Worm (Caenorhabditis elegans) whole organism, young adult: Measurements from ENCODE around the gene math-26.

Experiments
- B0261.1 ChIP-seq: sonication (generic microtip); optimal IDR thresholded peaks from 2 replicates; lab custom pipeline; 2016; ENCODE audit warnings: mild to moderate bottlenecking, missing genetic modification characterization, moderate library complexity, missing compliant biosample characterization
- B0336.3 ChIP-seq: fragments of 200-800 bp; sonication (Bioruptor generic); IDR thresholded peaks from 2 replicates; pipeline ENCODE4 v1.3.6; 2022; ENCODE audit warnings: missing genetic modification characterization, missing compliant biosample characterization
- D2030.7 ChIP-seq: fragments of 200-800 bp; sonication (Bioruptor generic); IDR thresholded peaks from 2 replicates; pipeline ENCODE4 v1.3.6; 2022; ENCODE audit warnings: missing genetic modification reagents, missing genetic modification characterization, missing compliant biosample characterization
- F22D6.2 ChIP-seq: sonication (generic microtip); optimal IDR thresholded peaks from 2 replicates; lab custom pipeline; 2016; ENCODE audit warnings: mild to moderate bottlenecking, missing genetic modification characterization, missing compliant biosample characterization
- F52B5.7 ChIP-seq: sonication (generic microtip); optimal IDR thresholded peaks from 2 replicates; lab custom pipeline; 2016; ENCODE audit warnings: mild to moderate bottlenecking, missing genetic modification characterization, missing compliant biosample characterization
- F57A8.1 ChIP-seq: fragments of 200-800 bp; sonication (Bioruptor generic); optimal IDR thresholded peaks from 2 replicates; lab custom pipeline; 2018; ENCODE audit warnings: mild to moderate bottlenecking, missing genetic modification characterization, moderate library complexity, missing compliant biosample characterization
- K12H6.12 ChIP-seq: fragments of 200-800 bp; sonication (Bioruptor generic); optimal IDR thresholded peaks from 2 replicates; lab custom pipeline; 2018; ENCODE audit warnings: mild to moderate bottlenecking, missing genetic modification characterization, missing compliant biosample characterization
- Y67H2A.10 ChIP-seq: fragments of 200-800 bp; sonication (Bioruptor generic); conservative IDR thresholded peaks from 2 replicates; pipeline ENCODE4 v1.3.6; 2022; ENCODE audit warnings: missing genetic modification reagents, missing genetic modification characterization, missing compliant biosample characterization
- Y79H2A.3 ChIP-seq: fragments of 200-800 bp; sonication (Bioruptor generic); conservative IDR thresholded peaks from 2 replicates; pipeline ENCODE4 v1.3.6; 2022; ENCODE audit warnings: missing genetic modification reagents, missing genetic modification characterization, missing compliant biosample characterization
- ama-1 ChIP-seq, 3 experiments: fragments of 150-350 bp in 1 of 3; sonication (generic microtip) in 2 of 3; optimal IDR thresholded peaks; 2 replicates each; lab custom pipeline; 2014 to 2018; ENCODE audit warnings: missing biosample characterization in 2 of 3, missing genetic modification characterization in 2 of 3, missing genetic modification reagents in 2 of 3
- aptf-3 ChIP-seq: fragments of 200-800 bp; sonication (Bioruptor generic); IDR thresholded peaks from 2 replicates; pipeline ENCODE4 v1.3.6; 2022; ENCODE audit warnings: missing genetic modification characterization, missing compliant biosample characterization
- atf-7 ChIP-seq: sonication (generic microtip); optimal IDR thresholded peaks from 2 replicates; lab custom pipeline; 2017; ENCODE audit warnings: mild to moderate bottlenecking, missing genetic modification characterization, missing compliant biosample characterization
- attf-5 ChIP-seq: fragments of 200-800 bp; sonication (Bioruptor generic); optimal IDR thresholded peaks from 2 replicates; lab custom pipeline; 2018; ENCODE audit warnings: mild to moderate bottlenecking, missing genetic modification characterization, missing compliant biosample characterization
- bed-2 ChIP-seq: fragments of 200-800 bp; sonication (Bioruptor generic); IDR thresholded peaks from 2 replicates; pipeline ENCODE4 v1.3.6; 2022; ENCODE audit warnings: missing genetic modification reagents, missing genetic modification characterization, missing compliant biosample characterization
- cebp-2 ChIP-seq: fragments of 200-800 bp; sonication (Bioruptor generic); IDR thresholded peaks from 2 replicates; pipeline ENCODE4 v1.3.6; 2022; ENCODE audit warnings: missing genetic modification characterization, missing compliant biosample characterization
- ceh-40 ChIP-seq: fragments of 200-800 bp; sonication (Bioruptor generic); IDR thresholded peaks from 2 replicates; pipeline ENCODE4 v1.3.6; 2022; ENCODE audit warnings: missing genetic modification characterization, missing compliant biosample characterization
- ceh-58 ChIP-seq: fragments of 200-800 bp; sonication (Bioruptor generic); IDR thresholded peaks from 2 replicates; pipeline ENCODE4 v1.3.6; 2022; ENCODE audit warnings: missing genetic modification characterization, missing compliant biosample characterization
- dpl-1 ChIP-seq: fragments of 150-350 bp; optimal IDR thresholded peaks from 2 replicates; lab custom pipeline; 2014; ENCODE audit warnings: missing biosample characterization, missing genetic modification reagents, missing genetic modification characterization
- efl-1 ChIP-seq: fragments of 150-350 bp; optimal IDR thresholded peaks from 2 replicates; lab custom pipeline; 2014; ENCODE audit warnings: missing biosample characterization, missing genetic modification reagents, missing genetic modification characterization
- egl-18 ChIP-seq: fragments of 200-800 bp; sonication (Bioruptor generic); IDR thresholded peaks from 2 replicates; pipeline ENCODE4 v1.3.6; 2022; ENCODE audit warnings: missing genetic modification reagents, missing genetic modification characterization, missing compliant biosample characterization
- ekl-4 ChIP-seq: fragments of 200-800 bp; sonication (Bioruptor generic); IDR thresholded peaks from 2 replicates; pipeline ENCODE4 v1.3.6; 2022; ENCODE audit warnings: missing genetic modification reagents, missing genetic modification characterization, missing compliant biosample characterization
- ets-4 ChIP-seq: fragments of 200-800 bp; sonication (Bioruptor generic); optimal IDR thresholded peaks from 2 replicates; lab custom pipeline; 2018; ENCODE audit warnings: mild to moderate bottlenecking, missing genetic modification characterization, missing compliant biosample characterization
- gei-17 ChIP-seq: fragments of 200-800 bp; sonication (Bioruptor generic); optimal IDR thresholded peaks from 2 replicates; lab custom pipeline; 2018; ENCODE audit warnings: mild to moderate bottlenecking, missing genetic modification characterization, missing compliant biosample characterization
- him-1 ChIP-seq: sonication (generic microtip); optimal IDR thresholded peaks from 2 replicates; lab custom pipeline; 2016; ENCODE audit warnings: missing genotype, missing genetic modification reagents, missing genetic modification characterization, missing compliant biosample characterization
- hlh-26 ChIP-seq: fragments of 200-800 bp; sonication (Bioruptor generic); conservative IDR thresholded peaks from 2 replicates; pipeline ENCODE4 v1.3.6; 2022; ENCODE audit warnings: missing genetic modification reagents, missing genetic modification characterization, missing compliant biosample characterization
- lin-26 ChIP-seq: fragments of 200-800 bp; sonication (Bioruptor generic); IDR thresholded peaks from 2 replicates; pipeline ENCODE4 v1.3.6; 2022; ENCODE audit warnings: missing genetic modification reagents, missing genetic modification characterization, missing compliant biosample characterization
- lsy-27 ChIP-seq: sonication (generic microtip); optimal IDR thresholded peaks from 2 replicates; lab custom pipeline; 2017; ENCODE audit warnings: missing genetic modification characterization, mild to moderate bottlenecking, missing compliant biosample characterization, antibody characterized with exemption, missing genotype, borderline replicate concordance; ENCODE audit not compliant: insufficient read depth
- madf-8 ChIP-seq: fragments of 200-800 bp; sonication (Bioruptor generic); conservative IDR thresholded peaks from 2 replicates; pipeline ENCODE4 v1.3.6; 2022; ENCODE audit warnings: missing genetic modification reagents, missing genetic modification characterization, missing compliant biosample characterization
- nfyb-1 ChIP-seq: fragments of 200-800 bp; sonication (Bioruptor generic); IDR thresholded peaks from 2 replicates; pipeline ENCODE4 v1.3.6; 2022; ENCODE audit warnings: missing genetic modification reagents, missing genetic modification characterization, missing compliant biosample characterization
- nhr-120 ChIP-seq: fragments of 200-800 bp; sonication (Bioruptor generic); IDR thresholded peaks from 2 replicates; pipeline ENCODE4 v1.3.6; 2022; ENCODE audit warnings: missing genetic modification characterization, missing compliant biosample characterization
- nhr-179 ChIP-seq: sonication (generic microtip); optimal IDR thresholded peaks from 2 replicates; lab custom pipeline; 2016; ENCODE audit warnings: mild to moderate bottlenecking, missing genetic modification characterization, missing compliant biosample characterization
- nhr-27 ChIP-seq: fragments of 200-800 bp; sonication (Bioruptor generic); optimal IDR thresholded peaks from 2 replicates; lab custom pipeline; 2018; ENCODE audit warnings: mild to moderate bottlenecking, missing genetic modification characterization, moderate library complexity, missing compliant biosample characterization
- pha-4 ChIP-seq: fragments of 150-350 bp; sonication (generic microtip); optimal IDR thresholded peaks from 2 replicates; lab custom pipeline; 2014; ENCODE audit warnings: missing biosample characterization, missing genetic modification reagents, missing genetic modification characterization
- sea-2 ChIP-seq: fragments of 200-800 bp; sonication (Bioruptor generic); IDR thresholded peaks from 2 replicates; pipeline ENCODE4 v1.3.6; 2022; ENCODE audit warnings: missing genetic modification characterization, missing compliant biosample characterization
- somi-1 ChIP-seq: fragments of 200-800 bp; sonication (Bioruptor generic); optimal IDR thresholded peaks from 2 replicates; lab custom pipeline; 2018; ENCODE audit warnings: mild to moderate bottlenecking, missing genetic modification characterization, missing compliant biosample characterization
- sptf-2 ChIP-seq: fragments of 200-800 bp; sonication (Bioruptor generic); optimal IDR thresholded peaks from 2 replicates; lab custom pipeline; 2018; ENCODE audit warnings: mild to moderate bottlenecking, missing genetic modification characterization, missing compliant biosample characterization
- tlf-1 ChIP-seq: fragments of 200-800 bp; sonication (Bioruptor generic); optimal IDR thresholded peaks from 2 replicates; lab custom pipeline; 2018; ENCODE audit warnings: mild to moderate bottlenecking, missing genetic modification characterization, missing compliant biosample characterization
- unc-62 ChIP-seq: fragments of 150-350 bp; optimal IDR thresholded peaks from 2 replicates; lab custom pipeline; 2014; ENCODE audit warnings: missing biosample characterization, missing genetic modification reagents, missing genetic modification characterization
- ztf-22 ChIP-seq: fragments of 200-800 bp; sonication (Bioruptor generic); optimal IDR thresholded peaks from 2 replicates; lab custom pipeline; 2018; ENCODE audit warnings: mild to moderate bottlenecking, missing genetic modification characterization, moderate library complexity, missing compliant biosample characterization
- ztf-25 ChIP-seq: fragments of 200-800 bp; sonication (Bioruptor generic); IDR thresholded peaks from 2 replicates; pipeline ENCODE4 v1.3.6; 2022; ENCODE audit warnings: missing genetic modification reagents, missing genetic modification characterization, missing compliant biosample characterization
- ztf-6 ChIP-seq: fragments of 200-800 bp; sonication (Bioruptor generic); IDR thresholded peaks from 2 replicates; pipeline ENCODE4 v1.3.6; 2022; ENCODE audit warnings: missing genetic modification reagents, missing genetic modification characterization, missing compliant biosample characterization

The math-26 gene

DNA sequence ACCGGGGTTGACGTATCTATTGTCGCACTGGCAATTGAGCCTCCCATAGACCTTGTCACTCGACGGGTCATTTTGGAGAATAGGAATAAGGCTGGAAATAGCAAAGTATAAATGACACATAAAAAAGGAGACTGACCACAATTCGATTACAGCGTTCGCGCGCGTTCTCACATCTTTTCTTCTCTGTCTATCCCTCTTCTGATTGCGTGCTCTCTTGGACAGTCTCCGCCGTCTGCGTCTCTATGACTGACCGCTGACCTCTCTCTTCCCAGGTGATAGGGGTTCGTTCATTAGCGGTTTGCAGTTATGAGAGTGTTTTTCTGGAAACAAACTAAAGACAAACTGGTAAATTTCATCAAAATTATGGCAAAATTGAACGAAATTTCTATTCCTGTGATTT, 35.1 kb upstream of the math-26 start, which contains the start of gene ceh-83 (continued):
- no peak for TF ChIP-seq cebp-2 (GFP tag; lab: Robert Waterston, UW)
- TF ChIP-seq tlf-1, result no peak
- no peak for TF ChIP-seq ekl-4 (GFP tag; lab: Robert Waterston, UW)
- TF ChIP-seq ets-4 (GFP tag; lab: Kevin White, UChicago), result no peak
- TF ChIP-seq atf-7, result no peak
- no peak for TF ChIP-seq Y79H2A.3 (GFP tag; lab: Robert Waterston, UW)
- no peak for TF ChIP-seq sea-2 (GFP tag; lab: Robert Waterston, UW)

DNA sequence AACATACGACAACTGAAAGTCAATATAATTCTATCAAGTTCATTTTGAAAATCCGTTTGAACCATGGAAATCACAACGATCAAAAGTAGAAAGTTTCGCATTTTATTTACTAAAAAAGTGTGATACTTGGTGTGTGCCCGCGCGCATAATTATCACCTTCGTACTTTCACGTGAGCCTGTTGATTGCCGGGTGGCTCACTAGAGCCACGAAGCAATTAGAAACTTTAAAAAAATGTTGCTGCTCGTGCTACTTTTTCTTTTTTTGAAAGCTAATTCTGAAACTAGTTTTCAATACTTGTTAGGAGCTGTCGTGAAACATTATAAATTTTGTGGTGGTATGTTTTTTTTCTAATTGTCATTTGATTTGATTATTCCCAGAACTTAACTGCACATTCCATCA, 32.6 kb upstream of the math-26 start, which contains the start of the genes irld-9 and irld-33:
Gene irld-9 (minus strand): TSS at position 101 of the 400 bp plus-strand sequence.
Gene irld-33 (plus strand): TSS at position 209 of the 400 bp plus-strand sequence.
- TF ChIP-seq B0261.1 (tag; lab: Kevin White, UChicago) (no peak), ztf-22 (GFP tag; lab: Kevin White, UChicago) (no peak), egl-18 (GFP tag; lab: Robert Waterston, UW) (no peak)

DNA sequence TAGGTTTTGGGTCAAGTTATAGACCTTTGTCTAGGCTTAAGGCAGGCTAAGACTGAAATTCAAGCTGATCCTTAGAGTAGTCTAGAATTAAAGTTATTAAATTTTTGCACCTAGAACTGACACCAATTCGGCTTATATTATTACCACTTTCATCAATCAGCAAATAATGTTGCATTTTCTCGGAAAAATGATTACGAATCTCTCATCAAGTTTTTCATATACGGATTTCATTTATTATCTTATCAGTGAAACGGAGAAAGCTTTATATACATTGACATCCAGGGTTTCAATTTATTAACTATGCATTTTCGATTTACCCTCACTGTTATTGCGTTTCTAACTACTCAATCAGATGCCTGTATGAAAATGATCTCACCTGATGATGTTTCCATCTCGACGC, 30.2 kb upstream of the math-26 start, which contains the start of gene K07G6.1:
Gene K07G6.1 (plus strand): TSS at position 301 of the 400 bp plus-strand sequence.
- TF ChIP-seq him-1, result no peak
- TF ChIP-seq F57A8.1 (GFP tag; lab: Kevin White, UChicago), result no peak
- TF ChIP-seq nhr-179 (tag; lab: Kevin White, UChicago), result no peak
- no peak for TF ChIP-seq F22D6.2
- no peak for TF ChIP-seq somi-1 (GFP tag; lab: Kevin White, UChicago)

DNA sequence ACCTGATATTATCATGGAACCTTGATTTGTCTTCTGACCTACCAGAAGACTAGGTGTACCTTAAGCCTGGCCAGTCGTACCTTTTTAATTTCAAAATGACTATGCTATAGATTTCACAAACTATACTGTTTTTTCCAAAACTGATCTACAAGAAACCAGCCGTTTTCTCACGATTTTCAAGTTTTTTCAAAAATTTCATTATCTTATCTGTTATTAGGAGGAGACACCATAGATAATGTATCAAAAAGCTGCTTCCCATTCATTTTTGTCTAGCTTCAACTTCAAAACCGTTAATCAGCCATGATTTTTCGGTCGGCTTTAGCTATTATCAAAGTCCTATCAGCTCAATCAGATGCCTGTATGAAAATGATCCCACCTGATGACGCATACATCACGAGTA, 28.9 kb upstream of the math-26 start, which contains the start of gene F36H5.12:
Gene F36H5.12 (plus strand): TSS at position 301 of the 400 bp plus-strand sequence.
- TF ChIP-seq Y79H2A.3 (GFP tag; lab: Robert Waterston, UW) (no peak), hlh-26 (GFP tag; lab: Robert Waterston, UW) (no peak), attf-5 (GFP tag; lab: Kevin White, UChicago) (no peak), ama-1 (optimal IDR thresholded peaks at IDR 0.05; lab: Kevin White, UChicago) (no peak), ama-1 (GFP tag; optimal IDR thresholded peaks at IDR 0.05; lab: Kevin White, UChicago) (no peak), pha-4 (tag; lab: Kevin White, UChicago) (no peak), K12H6.12 (no peak), lin-26 (GFP tag; lab: Robert Waterston, UW) (no peak), ceh-58 (GFP tag; lab: Robert Waterston, UW) (no peak), sptf-2 (GFP tag; lab: Kevin White, UChicago) (no peak), nhr-120 (GFP tag; lab: Robert Waterston, UW) (no peak), aptf-3 (no peak), bed-2 (no peak), unc-62 (GFP tag; lab: Kevin White, UChicago) (no peak), nhr-27 (tag; lab: Kevin White, UChicago) (no peak)

DNA sequence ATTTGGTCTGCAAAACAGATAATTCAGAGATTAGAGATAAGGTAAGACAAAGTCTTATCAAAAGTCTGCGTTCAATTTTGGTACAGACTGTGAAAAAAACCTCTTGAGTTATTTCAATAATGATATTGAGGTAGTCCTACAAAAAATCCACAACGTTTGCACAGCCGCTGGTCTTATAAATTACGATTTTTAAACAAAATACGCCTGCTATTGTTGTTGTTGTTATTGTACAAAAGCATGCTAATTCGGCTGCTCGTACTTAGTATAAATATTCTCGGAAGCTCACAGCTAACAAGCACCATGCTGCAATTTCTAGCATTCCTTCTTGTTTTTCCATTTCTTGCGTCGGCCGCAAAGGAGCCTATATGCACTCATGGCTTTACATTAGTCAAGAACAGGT, 27.3 kb upstream of the math-26 start, which contains the start of gene clec-19:
Gene clec-19 (plus strand): TSS at position 301 of the 400 bp plus-strand sequence.
- no peak for TF ChIP-seq ztf-25 (GFP tag; lab: Robert Waterston, UW)
- no peak for TF ChIP-seq efl-1 (GFP tag; lab: Kevin White, UChicago)
- TF ChIP-seq ztf-6 (GFP tag; lab: Robert Waterston, UW), result no peak

DNA sequence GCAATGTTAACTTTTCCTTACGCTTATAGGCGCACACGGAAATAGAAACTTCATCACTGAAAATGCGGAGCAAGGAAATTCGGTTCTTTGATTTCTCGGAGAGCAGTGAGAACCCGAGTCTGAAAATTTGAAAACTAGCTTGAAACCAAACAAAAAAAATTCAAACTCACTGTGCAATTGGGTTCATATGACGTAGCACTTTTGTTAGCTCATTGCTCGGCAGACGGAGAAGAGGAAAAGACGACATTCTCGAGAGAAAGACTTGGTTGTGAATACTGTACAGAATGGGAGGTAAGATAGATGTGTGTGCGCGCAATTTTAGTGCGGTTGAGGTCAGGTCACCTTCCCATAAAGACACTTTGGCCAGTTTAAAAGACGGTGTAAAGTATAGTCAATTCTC, 21.0 kb upstream of the math-26 start, which contains the start of the genes F36H5.13 and F36H5.8:
Gene F36H5.13 (minus strand): TSS at position 101 of the 400 bp plus-strand sequence.
Gene F36H5.8 (minus strand): TSS at position 274 of the 400 bp plus-strand sequence.
- TF ChIP-seq egl-18 (GFP tag; lab: Robert Waterston, UW), result no peak
- TF ChIP-seq lsy-27 (tag; lab: Kevin White, UChicago), result no peak
- no peak for TF ChIP-seq nfyb-1
- TF ChIP-seq bed-2, result no peak
- no peak for TF ChIP-seq gei-17 (GFP tag; lab: Kevin White, UChicago)
- no peak for TF ChIP-seq F22D6.2
- TF ChIP-seq D2030.7 (GFP tag; lab: Robert Waterston, UW), result no peak
- TF ChIP-seq madf-8, result no peak
- no peak for TF ChIP-seq Y67H2A.10 (GFP tag; lab: Robert Waterston, UW)
- no peak for TF ChIP-seq B0336.3 (GFP tag; lab: Robert Waterston, UW)
- TF ChIP-seq dpl-1 (GFP tag; lab: Kevin White, UChicago), result no peak
- no peak for TF ChIP-seq ceh-40 (GFP tag; lab: Robert Waterston, UW)
- no peak for TF ChIP-seq F57A8.1 (GFP tag; lab: Kevin White, UChicago)
- no peak for TF ChIP-seq F52B5.7 (tag; lab: Kevin White, UChicago)
